Worm (Caenorhabditis elegans) whole organism, late embryonic: ENCODE measurements around the gene fmi-1.

Experiments
- C08G9.2 ChIP-seq: sonication (generic microtip); optimal IDR thresholded peaks from 2 replicates; lab custom pipeline; 2016; ENCODE audit warnings: mild to moderate bottlenecking, missing genetic modification characterization, moderate library complexity, missing compliant biosample characterization
- C38D4.7 ChIP-seq: fragments of 200-800 bp; sonication (Bioruptor generic); optimal IDR thresholded peaks from 2 replicates; lab custom pipeline; 2018; ENCODE audit warnings: mild to moderate bottlenecking, missing genetic modification characterization, moderate library complexity, missing compliant biosample characterization
- K02D7.2 ChIP-seq: sonication (generic microtip); optimal IDR thresholded peaks from 2 replicates; lab custom pipeline; 2017; ENCODE audit warnings: mild to moderate bottlenecking, missing genetic modification characterization, missing compliant biosample characterization
- K09A11.1 ChIP-seq: sonication (generic microtip); optimal IDR thresholded peaks from 2 replicates; lab custom pipeline; 2017; ENCODE audit warnings: antibody characterized with exemption, mild to moderate bottlenecking, missing genetic modification characterization, missing compliant biosample characterization; ENCODE audit not compliant: insufficient read depth
- T23F11.4 ChIP-seq: fragments of 200-800 bp; sonication (Bioruptor generic); optimal IDR thresholded peaks from 2 replicates; lab custom pipeline; 2018; ENCODE audit warnings: mild to moderate bottlenecking, missing genetic modification characterization, missing compliant biosample characterization
- Y22D7AL.16 ChIP-seq: sonication (generic microtip); optimal IDR thresholded peaks from 2 replicates; lab custom pipeline; 2016; ENCODE audit warnings: missing genetic modification characterization, missing compliant biosample characterization
- ahr-1 ChIP-seq: sonication (generic microtip); optimal IDR thresholded peaks from 2 replicates; lab custom pipeline; 2016; ENCODE audit warnings: missing genetic modification characterization, missing compliant biosample characterization
- ama-1 ChIP-seq: fragments of 150-350 bp; optimal IDR thresholded peaks from 2 replicates; lab custom pipeline; 2014
- ceh-19 ChIP-seq: fragments of 200-800 bp; sonication (Bioruptor generic); optimal IDR thresholded peaks from 2 replicates; lab custom pipeline; 2018; ENCODE audit warnings: mild to moderate bottlenecking, missing genetic modification characterization, missing compliant biosample characterization
- ceh-2 ChIP-seq: sonication (generic microtip); optimal IDR thresholded peaks from 2 replicates; lab custom pipeline; 2016; ENCODE audit warnings: missing genotype, missing genetic modification characterization, missing compliant biosample characterization
- ceh-30 ChIP-seq: fragments of 150-350 bp; optimal IDR thresholded peaks from 2 replicates; lab custom pipeline; 2014; ENCODE audit warnings: missing biosample characterization, missing genetic modification characterization
- ceh-34 ChIP-seq: sonication (generic microtip); optimal IDR thresholded peaks from 2 replicates; lab custom pipeline; 2016; ENCODE audit warnings: mild to moderate bottlenecking, missing genetic modification characterization, missing compliant biosample characterization
- ceh-45 ChIP-seq: fragments of 200-800 bp; sonication (Bioruptor generic); IDR thresholded peaks from 2 replicates; pipeline ENCODE4 v1.3.6; 2022; ENCODE audit warnings: missing genetic modification reagents, missing genetic modification characterization, missing compliant biosample characterization
- che-1 ChIP-seq: sonication (generic microtip); optimal IDR thresholded peaks from 2 replicates; lab custom pipeline; 2016; ENCODE audit warnings: mild to moderate bottlenecking, missing genetic modification characterization, missing compliant biosample characterization
- elt-2 ChIP-seq: sonication (generic microtip); optimal IDR thresholded peaks from 2 replicates; lab custom pipeline; 2016; ENCODE audit warnings: missing genetic modification reagents, missing genetic modification characterization, missing compliant biosample characterization
- elt-4 ChIP-seq: sonication (generic microtip); optimal IDR thresholded peaks from 2 replicates; lab custom pipeline; 2016; ENCODE audit warnings: missing genetic modification characterization, missing compliant biosample characterization
- eyg-1 ChIP-seq: sonication (generic microtip); optimal IDR thresholded peaks from 2 replicates; lab custom pipeline; 2016; ENCODE audit warnings: missing genotype, missing genetic modification characterization, missing compliant biosample characterization
- fkh-10 ChIP-seq: fragments of 150-350 bp; optimal IDR thresholded peaks from 2 replicates; lab custom pipeline; 2014; ENCODE audit warnings: missing biosample characterization, missing genetic modification reagents, missing genetic modification characterization
- lin-11 ChIP-seq: fragments of 200-800 bp; sonication (Bioruptor generic); optimal IDR thresholded peaks from 2 replicates; lab custom pipeline; 2018; ENCODE audit warnings: mild to moderate bottlenecking, missing genetic modification characterization, missing compliant biosample characterization
- mec-3 ChIP-seq: sonication (generic microtip); optimal IDR thresholded peaks from 2 replicates; lab custom pipeline; 2016; ENCODE audit warnings: borderline replicate concordance, missing genetic modification characterization, missing compliant biosample characterization
- nfya-1 ChIP-seq: sonication (generic microtip); optimal IDR thresholded peaks from 2 replicates; lab custom pipeline; 2017; ENCODE audit warnings: missing genetic modification characterization, mild to moderate bottlenecking, missing compliant biosample characterization, antibody characterized with exemption, moderate library complexity
- nhr-11 ChIP-seq: fragments of 150-350 bp; optimal IDR thresholded peaks from 2 replicates; lab custom pipeline; 2014; ENCODE audit warnings: missing biosample characterization, missing genetic modification characterization
- pat-9 ChIP-seq: fragments of 200-800 bp; sonication (Bioruptor generic); optimal IDR thresholded peaks from 2 replicates; lab custom pipeline; 2018; ENCODE audit warnings: mild to moderate bottlenecking, missing genetic modification characterization, moderate library complexity, missing compliant biosample characterization
- pha-2 ChIP-seq: sonication (generic microtip); optimal IDR thresholded peaks from 2 replicates; lab custom pipeline; 2017; ENCODE audit warnings: mild to moderate bottlenecking, missing genetic modification characterization, missing compliant biosample characterization
- pros-1 ChIP-seq: fragments of 150-350 bp; optimal IDR thresholded peaks from 2 replicates; lab custom pipeline; 2014; ENCODE audit warnings: missing biosample characterization, missing genetic modification reagents, missing genetic modification characterization
- rnt-1 ChIP-seq: sonication (generic microtip); optimal IDR thresholded peaks from 2 replicates; lab custom pipeline; 2016; ENCODE audit warnings: missing genetic modification characterization, missing compliant biosample characterization
- sdc-2 ChIP-seq: sonication (generic microtip); optimal IDR thresholded peaks from 2 replicates; lab custom pipeline; 2016; ENCODE audit warnings: missing genotype, missing genetic modification characterization, missing compliant biosample characterization
- sox-2 ChIP-seq: fragments of 200-800 bp; sonication (Bioruptor generic); IDR thresholded peaks from 2 replicates; pipeline ENCODE4 v1.3.6; 2022; ENCODE audit warnings: missing genetic modification reagents, missing genetic modification characterization, missing compliant biosample characterization
- sox-4 ChIP-seq: sonication (generic microtip); optimal IDR thresholded peaks from 2 replicates; lab custom pipeline; 2017; ENCODE audit warnings: mild to moderate bottlenecking, missing genetic modification characterization, inconsistent platforms, missing compliant biosample characterization
- syd-9 ChIP-seq: sonication (generic microtip); optimal IDR thresholded peaks from 2 replicates; lab custom pipeline; 2016; ENCODE audit warnings: mild to moderate bottlenecking, missing genetic modification characterization, moderate library complexity, missing compliant biosample characterization
- tbx-2 ChIP-seq: sonication (generic microtip); optimal IDR thresholded peaks from 2 replicates; lab custom pipeline; 2016; ENCODE audit warnings: missing genetic modification characterization, missing compliant biosample characterization
- unc-3 ChIP-seq, 2 experiments: fragments of 200-800 bp in 1 of 2; sonication (Bioruptor generic) in 1 of 2; sonication (generic microtip) in 1 of 2; conservative IDR thresholded peaks in 1 of 2; optimal IDR thresholded peaks in 1 of 2; 2 replicates each; pipeline versions ENCODE4 v1.3.6 to Lab custom; 2016 to 2022; ENCODE audit warnings: missing compliant biosample characterization in 2 of 2, missing genetic modification characterization in 2 of 2, missing genetic modification reagents in 1 of 2
- unc-42 ChIP-seq: sonication (generic microtip); optimal IDR thresholded peaks from 2 replicates; lab custom pipeline; 2016; ENCODE audit warnings: missing genotype, missing genetic modification characterization, missing compliant biosample characterization
- unc-55 ChIP-seq: sonication (generic microtip); optimal IDR thresholded peaks from 2 replicates; lab custom pipeline; 2017; ENCODE audit warnings: missing biosample characterization, missing genetic modification reagents, missing genetic modification characterization
- unc-86 ChIP-seq: sonication (generic microtip); optimal IDR thresholded peaks from 2 replicates; lab custom pipeline; 2016; ENCODE audit warnings: missing genetic modification characterization, missing compliant biosample characterization
- zip-5 ChIP-seq: sonication (generic microtip); optimal IDR thresholded peaks from 2 replicates; lab custom pipeline; 2016; ENCODE audit warnings: missing genetic modification characterization, missing compliant biosample characterization

The fmi-1 gene

ce11 chrV:13063402-13063801 lies 44.5 kb downstream of the fmi-1 start:
- TF ChIP-seq K02D7.2 (tag; lab: Kevin White, UChicago) (no peak), che-1 (no peak), lin-11 (no peak), ceh-2 (tag; lab: Kevin White, UChicago) (no peak), C38D4.7 (no peak), elt-2 (no peak), nhr-11 (tag; lab: Kevin White, UChicago) (no peak), rnt-1 (tag; lab: Kevin White, UChicago) (no peak), syd-9 (tag; lab: Kevin White, UChicago) (no peak), Y22D7AL.16 (tag; lab: Kevin White, UChicago) (no peak), C08G9.2 (no peak), ahr-1 (no peak), sox-2 (no peak), ceh-19 (GFP tag; lab: Kevin White, UChicago) (no peak), sdc-2 (tag; lab: Kevin White, UChicago) (no peak)

- TF ChIP-seq K09A11.1 (tag; lab: Kevin White, UChicago) (no peak), pat-9 (tag; lab: Kevin White, UChicago) (no peak), elt-4 (tag; lab: Kevin White, UChicago) (no peak), ceh-30 (no peak), zip-5 (tag; lab: Kevin White, UChicago) (no peak), sox-2 (no peak), ceh-19 (GFP tag; lab: Kevin White, UChicago) (no peak), unc-42 (tag; lab: Kevin White, UChicago) (no peak), unc-3 (GFP tag; conservative IDR thresholded peaks at IDR 0.05; lab: Robert Waterston, UW) (no peak), unc-3 (tag; optimal IDR thresholded peaks at IDR 0.05; lab: Kevin White, UChicago) (no peak), lin-11 (no peak), eyg-1 (no peak), pha-2 (no peak), T23F11.4 (GFP tag; lab: Kevin White, UChicago) (no peak)
Observed at ce11 chrV:13064164-13064563, 45.3 kb downstream of the fmi-1 start.

ce11 chrV:13070278-13070677 lies 51.4 kb downstream of the fmi-1 start:
- no peak for TF ChIP-seq sox-2
- TF ChIP-seq unc-3 (GFP tag; conservative IDR thresholded peaks at IDR 0.05; lab: Robert Waterston, UW), result no peak
- no peak for TF ChIP-seq unc-3 (tag; optimal IDR thresholded peaks at IDR 0.05; lab: Kevin White, UChicago)
- TF ChIP-seq K09A11.1 (tag; lab: Kevin White, UChicago), result no peak
- TF ChIP-seq ceh-30, result no peak
- TF ChIP-seq nfya-1, result no peak
- TF ChIP-seq fkh-10 (GFP tag; lab: Kevin White, UChicago), result no peak

- TF ChIP-seq C38D4.7 (no peak), eyg-1 (no peak)
Observed at ce11 chrV:13071052-13071451, 52.2 kb downstream of the fmi-1 start, which contains the start of gene C34B4.3. C34B4.3 (minus strand) TSS chrV:13071152.

ce11 chrV:13073145-13073544 lies 54.3 kb downstream of the fmi-1 start:
- TF ChIP-seq ahr-1, result no peak
- TF ChIP-seq elt-2, result no peak
- TF ChIP-seq pros-1 (tag; lab: Kevin White, UChicago), result no peak
- TF ChIP-seq ceh-45 (GFP tag; lab: Robert Waterston, UW), result no peak
- no peak for TF ChIP-seq pha-2
- TF ChIP-seq unc-86, result no peak
- TF ChIP-seq sox-2, result no peak
- TF ChIP-seq sox-4 (tag; lab: Kevin White, UChicago), result no peak
- no peak for TF ChIP-seq unc-55 (GFP tag; lab: Kevin White, UChicago)
- TF ChIP-seq mec-3 (tag; lab: Kevin White, UChicago), result no peak
- no peak for TF ChIP-seq rnt-1 (tag; lab: Kevin White, UChicago)
- TF ChIP-seq C08G9.2, result no peak
- TF ChIP-seq ceh-2 (tag; lab: Kevin White, UChicago), result no peak
- TF ChIP-seq ceh-34, result no peak
- TF ChIP-seq unc-42 (tag; lab: Kevin White, UChicago), result no peak
- TF ChIP-seq unc-3 (GFP tag; conservative IDR thresholded peaks at IDR 0.05; lab: Robert Waterston, UW), result no peak
- TF ChIP-seq unc-3 (tag; optimal IDR thresholded peaks at IDR 0.05; lab: Kevin White, UChicago), result no peak
- no peak for TF ChIP-seq ama-1 (lab: Kevin White, UChicago)
- no peak for TF ChIP-seq tbx-2 (tag; lab: Kevin White, UChicago)
- TF ChIP-seq, all 69 proteins: peak for 0
